Worm (Caenorhabditis elegans) whole organism, late embryonic: ENCODE measurements around the gene erd-2.2.

ENCODE experiments used
- C08G9.2 ChIP-seq: sonication (generic microtip); optimal IDR thresholded peaks from 2 replicates; lab custom pipeline; 2016; ENCODE audit warnings: mild to moderate bottlenecking, missing genetic modification characterization, moderate library complexity, missing compliant biosample characterization
- K02D7.2 ChIP-seq: sonication (generic microtip); optimal IDR thresholded peaks from 2 replicates; lab custom pipeline; 2017; ENCODE audit warnings: mild to moderate bottlenecking, missing genetic modification characterization, missing compliant biosample characterization
- T23F11.4 ChIP-seq: fragments of 200-800 bp; sonication (Bioruptor generic); optimal IDR thresholded peaks from 2 replicates; lab custom pipeline; 2018; ENCODE audit warnings: mild to moderate bottlenecking, missing genetic modification characterization, missing compliant biosample characterization
- ahr-1 ChIP-seq: sonication (generic microtip); optimal IDR thresholded peaks from 2 replicates; lab custom pipeline; 2016; ENCODE audit warnings: missing genetic modification characterization, missing compliant biosample characterization
- ama-1 ChIP-seq: fragments of 150-350 bp; optimal IDR thresholded peaks from 2 replicates; lab custom pipeline; 2014
- ceh-14 ChIP-seq: sonication (generic microtip); optimal IDR thresholded peaks from 2 replicates; lab custom pipeline; 2016; ENCODE audit warnings: missing genotype, missing genetic modification characterization, missing compliant biosample characterization
- ceh-18 ChIP-seq: sonication (generic microtip); optimal IDR thresholded peaks from 2 replicates; lab custom pipeline; 2016; ENCODE audit warnings: missing genetic modification characterization, missing compliant biosample characterization
- ceh-2 ChIP-seq: sonication (generic microtip); optimal IDR thresholded peaks from 2 replicates; lab custom pipeline; 2016; ENCODE audit warnings: missing genotype, missing genetic modification characterization, missing compliant biosample characterization
- ceh-22 ChIP-seq: sonication (generic microtip); optimal IDR thresholded peaks from 2 replicates; lab custom pipeline; 2017; ENCODE audit warnings: missing biosample characterization, missing genetic modification characterization
- ceh-30 ChIP-seq: fragments of 150-350 bp; optimal IDR thresholded peaks from 2 replicates; lab custom pipeline; 2014; ENCODE audit warnings: missing biosample characterization, missing genetic modification characterization
- ceh-6 ChIP-seq: fragments of 200-800 bp; sonication (Bioruptor generic); optimal IDR thresholded peaks from 2 replicates; lab custom pipeline; 2018; ENCODE audit warnings: mild to moderate bottlenecking, missing genetic modification characterization, missing compliant biosample characterization
- che-1 ChIP-seq: sonication (generic microtip); optimal IDR thresholded peaks from 2 replicates; lab custom pipeline; 2016; ENCODE audit warnings: mild to moderate bottlenecking, missing genetic modification characterization, missing compliant biosample characterization
- elt-2 ChIP-seq: sonication (generic microtip); optimal IDR thresholded peaks from 2 replicates; lab custom pipeline; 2016; ENCODE audit warnings: missing genetic modification reagents, missing genetic modification characterization, missing compliant biosample characterization
- elt-4 ChIP-seq: sonication (generic microtip); optimal IDR thresholded peaks from 2 replicates; lab custom pipeline; 2016; ENCODE audit warnings: missing genetic modification characterization, missing compliant biosample characterization
- ets-4 ChIP-seq: sonication (generic microtip); optimal IDR thresholded peaks from 2 replicates; lab custom pipeline; 2016; ENCODE audit warnings: missing genetic modification characterization, missing compliant biosample characterization
- eyg-1 ChIP-seq: sonication (generic microtip); optimal IDR thresholded peaks from 2 replicates; lab custom pipeline; 2016; ENCODE audit warnings: missing genotype, missing genetic modification characterization, missing compliant biosample characterization
- gmeb-2 ChIP-seq: sonication (generic microtip); optimal IDR thresholded peaks from 2 replicates; lab custom pipeline; 2016; ENCODE audit warnings: missing genetic modification characterization, inconsistent platforms, missing compliant biosample characterization
- hlh-13 ChIP-seq: fragments of 200-800 bp; sonication (Bioruptor generic); optimal IDR thresholded peaks from 2 replicates; lab custom pipeline; 2018; ENCODE audit warnings: mild to moderate bottlenecking, missing genetic modification characterization, missing compliant biosample characterization
- hlh-15 ChIP-seq: sonication (generic microtip); optimal IDR thresholded peaks from 2 replicates; lab custom pipeline; 2016; ENCODE audit warnings: missing genetic modification characterization, missing compliant biosample characterization
- mec-3 ChIP-seq: sonication (generic microtip); optimal IDR thresholded peaks from 2 replicates; lab custom pipeline; 2016; ENCODE audit warnings: borderline replicate concordance, missing genetic modification characterization, missing compliant biosample characterization
- nfya-1 ChIP-seq: sonication (generic microtip); optimal IDR thresholded peaks from 2 replicates; lab custom pipeline; 2017; ENCODE audit warnings: missing genetic modification characterization, mild to moderate bottlenecking, missing compliant biosample characterization, antibody characterized with exemption, moderate library complexity
- nhr-232 ChIP-seq: sonication (generic microtip); optimal IDR thresholded peaks from 2 replicates; lab custom pipeline; 2016; ENCODE audit warnings: missing genetic modification characterization, missing compliant biosample characterization
- npax-4 ChIP-seq: sonication (generic microtip); optimal IDR thresholded peaks from 2 replicates; lab custom pipeline; 2016; ENCODE audit warnings: missing genetic modification characterization, missing compliant biosample characterization
- odd-2 ChIP-seq: sonication (generic microtip); optimal IDR thresholded peaks from 2 replicates; lab custom pipeline; 2017; ENCODE audit warnings: antibody characterized with exemption, mild to moderate bottlenecking, missing genetic modification characterization, missing compliant biosample characterization
- pag-3 ChIP-seq: sonication (generic microtip); optimal IDR thresholded peaks from 2 replicates; lab custom pipeline; 2016; ENCODE audit warnings: missing compliant biosample characterization, missing genetic modification characterization, borderline replicate concordance
- pat-9 ChIP-seq: fragments of 200-800 bp; sonication (Bioruptor generic); optimal IDR thresholded peaks from 2 replicates; lab custom pipeline; 2018; ENCODE audit warnings: mild to moderate bottlenecking, missing genetic modification characterization, moderate library complexity, missing compliant biosample characterization
- pax-1 ChIP-seq: fragments of 150-350 bp; optimal IDR thresholded peaks from 2 replicates; lab custom pipeline; 2014; ENCODE audit warnings: missing biosample characterization, missing genetic modification characterization
- pha-2 ChIP-seq: sonication (generic microtip); optimal IDR thresholded peaks from 2 replicates; lab custom pipeline; 2017; ENCODE audit warnings: mild to moderate bottlenecking, missing genetic modification characterization, missing compliant biosample characterization
- pros-1 ChIP-seq: fragments of 150-350 bp; optimal IDR thresholded peaks from 2 replicates; lab custom pipeline; 2014; ENCODE audit warnings: missing biosample characterization, missing genetic modification reagents, missing genetic modification characterization
- sdc-2 ChIP-seq: sonication (generic microtip); optimal IDR thresholded peaks from 2 replicates; lab custom pipeline; 2016; ENCODE audit warnings: missing genotype, missing genetic modification characterization, missing compliant biosample characterization
- tbx-2 ChIP-seq: sonication (generic microtip); optimal IDR thresholded peaks from 2 replicates; lab custom pipeline; 2016; ENCODE audit warnings: missing genetic modification characterization, missing compliant biosample characterization
- tbx-7 ChIP-seq: sonication (generic microtip); optimal IDR thresholded peaks from 2 replicates; lab custom pipeline; 2016; ENCODE audit warnings: missing genotype, missing genetic modification characterization, missing compliant biosample characterization
- unc-3 ChIP-seq, 2 experiments: fragments of 200-800 bp in 1 of 2; sonication (Bioruptor generic) in 1 of 2; sonication (generic microtip) in 1 of 2; conservative IDR thresholded peaks in 1 of 2; optimal IDR thresholded peaks in 1 of 2; 2 replicates each; pipeline versions ENCODE4 v1.3.6 to Lab custom; 2016 to 2022; ENCODE audit warnings: missing compliant biosample characterization in 2 of 2, missing genetic modification characterization in 2 of 2, missing genetic modification reagents in 1 of 2
- unc-55 ChIP-seq: sonication (generic microtip); optimal IDR thresholded peaks from 2 replicates; lab custom pipeline; 2017; ENCODE audit warnings: missing biosample characterization, missing genetic modification reagents, missing genetic modification characterization
- zip-5 ChIP-seq: sonication (generic microtip); optimal IDR thresholded peaks from 2 replicates; lab custom pipeline; 2016; ENCODE audit warnings: missing genetic modification characterization, missing compliant biosample characterization
- ztf-16 ChIP-seq: sonication (generic microtip); optimal IDR thresholded peaks from 2 replicates; lab custom pipeline; 2017; ENCODE audit warnings: missing genetic modification characterization, missing compliant biosample characterization

erd-2.2 gene

DNA sequence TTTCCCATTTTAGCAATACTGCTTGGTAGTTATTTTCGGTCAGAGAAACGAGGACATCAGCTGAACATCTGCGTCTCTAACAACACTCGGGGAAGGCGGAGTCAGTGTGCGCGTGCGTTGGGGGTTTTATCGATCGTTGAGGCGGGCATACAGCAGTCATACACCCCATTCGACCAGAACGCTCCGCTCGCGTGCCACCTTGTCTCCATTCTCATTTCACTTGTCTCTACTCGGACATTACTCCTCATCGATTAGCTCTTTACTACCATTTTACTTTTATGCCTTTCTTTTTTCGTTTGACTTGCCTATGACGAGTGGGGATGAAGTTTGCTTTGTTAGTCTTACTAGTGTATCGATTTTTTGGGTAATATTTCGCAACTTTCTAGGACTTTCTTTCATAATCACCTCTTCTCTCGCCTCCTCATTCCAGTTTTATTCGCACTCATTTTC is 33.7 kb downstream of the erd-2.2 start (continued):
- no peak for TF ChIP-seq pag-3 (tag; lab: Kevin White, UChicago)
- TF ChIP-seq tbx-7 (tag; lab: Kevin White, UChicago), result no peak
- no peak for TF ChIP-seq mec-3 (tag; lab: Kevin White, UChicago)
- TF ChIP-seq C08G9.2 (tag; lab: Kevin White, UChicago), result peak; percentile 44
- TF ChIP-seq T23F11.4, result no peak
- no peak for TF ChIP-seq K02D7.2 (tag; lab: Kevin White, UChicago)
- no peak for TF ChIP-seq gmeb-2 (tag; lab: Kevin White, UChicago)
- peak; percentile 35 for TF ChIP-seq unc-55 (GFP tag; lab: Kevin White, UChicago)
- no peak for TF ChIP-seq ets-4 (tag; lab: Kevin White, UChicago)
- peak; percentile 18 for TF ChIP-seq elt-2
- no peak for TF ChIP-seq ztf-16
- TF ChIP-seq npax-4 (tag; lab: Kevin White, UChicago), result no peak
- peak; percentile 84 for TF ChIP-seq ama-1 (lab: Kevin White, UChicago)
- no peak for TF ChIP-seq pros-1 (tag; lab: Kevin White, UChicago)
- peak; percentile 61 for TF ChIP-seq nfya-1
- no peak for TF ChIP-seq hlh-13 (GFP tag; lab: Kevin White, UChicago)
- TF ChIP-seq ceh-22 (tag; lab: Kevin White, UChicago), result no peak
- TF ChIP-seq pha-2 (tag; lab: Kevin White, UChicago), result no peak
- TF ChIP-seq hlh-15, result no peak
- TF ChIP-seq ceh-14 (tag; lab: Kevin White, UChicago), result peak; percentile 5
- TF ChIP-seq elt-4 (tag; lab: Kevin White, UChicago), result no peak
- TF ChIP-seq nhr-232 (tag; lab: Kevin White, UChicago), result peak; percentile 5
- TF ChIP-seq ceh-30 (tag; lab: Kevin White, UChicago), result no peak

DNA sequence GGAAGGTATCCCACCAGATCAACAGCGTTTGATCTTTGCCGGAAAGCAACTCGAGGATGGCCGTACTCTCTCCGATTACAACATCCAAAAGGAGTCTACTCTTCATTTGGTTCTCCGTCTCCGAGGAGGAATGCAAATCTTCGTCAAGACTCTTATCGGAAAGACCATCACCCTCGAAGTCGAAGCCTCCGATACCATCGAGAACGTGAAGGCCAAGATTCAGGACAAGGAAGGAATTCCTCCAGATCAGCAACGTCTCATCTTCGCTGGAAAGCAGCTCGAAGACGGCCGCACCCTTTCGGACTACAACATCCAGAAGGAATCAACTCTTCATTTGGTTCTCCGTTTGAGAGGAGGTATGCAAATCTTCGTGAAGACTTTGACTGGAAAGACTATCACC is 35.3 kb downstream of the erd-2.2 start:
- TF ChIP-seq eyg-1 (no peak), ceh-6 (no peak)

DNA sequence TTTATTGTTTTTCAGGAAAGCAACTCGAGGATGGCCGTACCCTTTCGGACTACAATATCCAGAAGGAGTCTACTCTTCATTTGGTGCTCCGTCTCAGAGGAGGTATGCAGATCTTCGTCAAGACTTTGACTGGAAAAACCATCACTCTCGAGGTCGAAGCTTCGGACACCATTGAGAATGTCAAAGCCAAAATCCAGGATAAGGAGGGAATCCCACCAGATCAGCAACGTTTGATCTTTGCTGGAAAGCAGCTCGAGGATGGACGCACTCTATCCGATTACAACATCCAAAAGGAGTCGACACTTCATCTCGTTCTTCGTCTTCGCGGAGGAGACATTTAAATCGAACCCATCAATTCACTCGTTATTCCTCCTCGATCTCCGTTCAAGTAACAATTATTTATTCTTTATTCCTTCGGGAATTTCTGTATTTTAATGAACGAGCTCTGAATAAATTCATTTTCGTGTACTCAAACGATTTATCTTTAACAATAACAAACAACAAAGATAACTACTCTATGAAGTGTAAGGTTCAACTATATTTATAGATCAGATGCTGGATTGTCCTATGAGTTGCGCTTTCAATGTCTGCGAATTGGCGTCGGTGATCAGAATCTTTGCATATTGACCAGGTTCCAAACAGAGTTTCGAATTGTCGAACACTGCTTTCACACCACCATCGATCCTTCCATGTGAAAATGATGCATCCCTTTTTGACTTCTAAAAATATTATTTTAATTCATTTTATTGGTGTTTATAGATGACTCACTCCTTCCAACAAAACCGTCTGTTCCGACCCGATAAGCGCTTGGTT is 36.7 kb downstream of the erd-2.2 start:
- TF ChIP-seq ama-1 (lab: Kevin White, UChicago) (peak; percentile 86), odd-2 (tag; lab: Kevin White, UChicago) (no peak)

DNA sequence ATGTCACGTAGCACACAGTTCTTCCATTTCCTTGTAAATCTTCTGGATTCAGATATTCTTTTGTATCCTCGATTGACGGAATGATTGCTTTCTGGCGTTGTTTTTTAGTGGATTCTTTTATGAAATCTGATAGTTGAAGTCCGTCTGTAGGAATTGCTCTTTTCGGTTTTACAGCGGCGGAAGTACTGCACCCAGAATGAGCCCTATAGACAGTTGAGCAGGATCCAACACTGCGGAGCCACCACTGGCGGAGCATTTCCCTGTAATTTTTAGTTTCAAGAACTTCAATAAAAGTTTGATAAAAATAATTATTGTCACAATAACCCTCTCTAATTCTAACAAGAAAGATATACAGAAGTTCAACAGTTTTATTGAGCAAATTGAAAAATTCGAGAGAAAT is 39.0 kb downstream of the erd-2.2 start, which contains the start of gene F25B5.5:
TSS of gene F25B5.5 (minus strand) at position 260 of the 400 bp plus-strand sequence.
- no peak for TF ChIP-seq sdc-2 (tag; lab: Kevin White, UChicago)
- TF ChIP-seq ahr-1, result no peak
- TF ChIP-seq ceh-18 (tag; lab: Kevin White, UChicago), result no peak
- no peak for TF ChIP-seq tbx-2 (tag; lab: Kevin White, UChicago)
- TF ChIP-seq elt-4 (tag; lab: Kevin White, UChicago), result no peak
- TF ChIP-seq ceh-14 (tag; lab: Kevin White, UChicago), result no peak
- TF ChIP-seq che-1 (tag; lab: Kevin White, UChicago), result no peak
- no peak for TF ChIP-seq zip-5 (tag; lab: Kevin White, UChicago)
- no peak for TF ChIP-seq unc-3 (GFP tag; conservative IDR thresholded peaks at IDR 0.05; lab: Robert Waterston, UW)
- no peak for TF ChIP-seq unc-3 (tag; optimal IDR thresholded peaks at IDR 0.05; lab: Kevin White, UChicago)
- no peak for TF ChIP-seq ceh-2 (tag; lab: Kevin White, UChicago)
- TF ChIP-seq mec-3 (tag; lab: Kevin White, UChicago), result no peak
- TF ChIP-seq hlh-15, result no peak
- no peak for TF ChIP-seq pax-1 (tag; lab: Kevin White, UChicago)
- no peak for TF ChIP-seq pat-9
- no peak for TF ChIP-seq unc-55 (GFP tag; lab: Kevin White, UChicago)
